Worm (Caenorhabditis elegans) whole organism, midembryonic: ENCODE results near the gene clc-31.

Experiments used
- T22C8.4 ChIP-seq: fragments of 200-800 bp; sonication (Bioruptor generic); IDR thresholded peaks from 2 replicates; pipeline ENCODE4 v1.3.6; 2022; ENCODE audit warnings: missing genetic modification characterization, missing compliant biosample characterization
- cog-1 ChIP-seq: sonication (generic microtip); optimal IDR thresholded peaks from 2 replicates; lab custom pipeline; 2016; ENCODE audit warnings: missing genetic modification characterization, missing compliant biosample characterization
- flt-1 ChIP-seq: fragments of 200-800 bp; sonication (Bioruptor generic); IDR thresholded peaks from 2 replicates; pipeline ENCODE4 v1.3.6; 2022; ENCODE audit warnings: missing genetic modification characterization, missing compliant biosample characterization
- klf-2 ChIP-seq: fragments of 200-800 bp; sonication (Bioruptor generic); conservative IDR thresholded peaks from 2 replicates; pipeline ENCODE4 v1.3.6; 2022; ENCODE audit warnings: missing genetic modification reagents, missing genetic modification characterization, missing compliant biosample characterization
- med-1 ChIP-seq: sonication (generic microtip); optimal IDR thresholded peaks from 2 replicates; lab custom pipeline; 2017; ENCODE audit warnings: missing genetic modification characterization, mild to moderate bottlenecking, missing compliant biosample characterization, antibody characterized with exemption, missing genetic modification reagents; ENCODE audit not compliant: insufficient read depth
- ref-1 ChIP-seq: fragments of 200-800 bp; sonication (Bioruptor generic); conservative IDR thresholded peaks from 2 replicates; pipeline ENCODE4 v1.3.6; 2022; ENCODE audit warnings: missing genetic modification reagents, missing genetic modification characterization, missing compliant biosample characterization
- tab-1 ChIP-seq: fragments of 200-800 bp; sonication (Bioruptor generic); IDR thresholded peaks from 2 replicates; pipeline ENCODE4 v1.3.6; 2022; ENCODE audit warnings: missing genetic modification characterization, missing compliant biosample characterization
- ztf-23 ChIP-seq: fragments of 200-800 bp; sonication (Bioruptor generic); IDR thresholded peaks from 2 replicates; pipeline ENCODE4 v1.3.6; 2022; ENCODE audit warnings: missing genetic modification reagents, missing genetic modification characterization, missing compliant biosample characterization
- ztf-29 ChIP-seq: fragments of 200-800 bp; sonication (Bioruptor generic); IDR thresholded peaks from 2 replicates; pipeline ENCODE4 v1.3.6; 2022; ENCODE audit warnings: missing genetic modification reagents, missing genetic modification characterization, missing compliant biosample characterization

The clc-31 gene

ce11 chrII:340224-340623 is at the start of gene clc-31:
TSS of gene clc-31 (plus strand) at chrII:340524.
- TF ChIP-seq ztf-29 (GFP tag; lab: Robert Waterston, UW) = no peak
- TF ChIP-seq cog-1 (tag; lab: Kevin White, UChicago) = no peak
- no peak for TF ChIP-seq ref-1
- TF ChIP-seq T22C8.4 (GFP tag; lab: Robert Waterston, UW) = no peak
- no peak for TF ChIP-seq tab-1 (GFP tag; lab: Robert Waterston, UW)
- TF ChIP-seq flt-1 (GFP tag; lab: Robert Waterston, UW) = no peak
- TF ChIP-seq med-1 (GFP tag; lab: Kevin White, UChicago) = no peak
- no peak for TF ChIP-seq klf-2 (GFP tag; lab: Robert Waterston, UW)
- TF ChIP-seq ztf-23 (GFP tag; lab: Robert Waterston, UW) = no peak

DNA sequence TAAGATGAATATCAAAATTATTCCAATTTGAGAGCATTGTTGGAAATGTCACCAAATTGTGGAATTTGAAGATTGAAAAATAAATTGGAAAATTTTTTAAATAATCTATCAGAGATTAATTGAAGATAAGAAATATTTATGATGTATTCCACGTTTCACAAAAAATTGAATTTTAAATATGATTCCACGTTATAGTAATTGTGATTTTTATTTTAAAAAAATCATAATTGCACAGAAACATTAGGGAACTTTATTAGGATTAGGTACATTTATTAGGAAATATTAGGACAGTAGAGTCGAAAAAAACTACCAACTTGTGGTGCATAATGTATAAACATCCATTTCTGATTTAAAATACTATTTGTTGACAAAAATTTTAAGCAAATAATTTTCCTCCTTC is 45.7 kb upstream of the clc-31 start, which contains the start of gene B0432.11:
Gene B0432.11 (minus strand): TSS at position 101 of the 400 bp plus-strand sequence.
- TF ChIP-seq flt-1 (GFP tag; lab: Robert Waterston, UW) = no peak
- no peak for TF ChIP-seq cog-1 (tag; lab: Kevin White, UChicago)
- TF ChIP-seq ztf-23 (GFP tag; lab: Robert Waterston, UW) = no peak
- TF ChIP-seq tab-1 (GFP tag; lab: Robert Waterston, UW) = no peak
- TF ChIP-seq T22C8.4 (GFP tag; lab: Robert Waterston, UW) = no peak
- TF ChIP-seq med-1 (GFP tag; lab: Kevin White, UChicago) = no peak
- TF ChIP-seq ztf-29 (GFP tag; lab: Robert Waterston, UW) = no peak
- TF ChIP-seq klf-2 (GFP tag; lab: Robert Waterston, UW) = no peak
- TF ChIP-seq ref-1 = no peak

DNA sequence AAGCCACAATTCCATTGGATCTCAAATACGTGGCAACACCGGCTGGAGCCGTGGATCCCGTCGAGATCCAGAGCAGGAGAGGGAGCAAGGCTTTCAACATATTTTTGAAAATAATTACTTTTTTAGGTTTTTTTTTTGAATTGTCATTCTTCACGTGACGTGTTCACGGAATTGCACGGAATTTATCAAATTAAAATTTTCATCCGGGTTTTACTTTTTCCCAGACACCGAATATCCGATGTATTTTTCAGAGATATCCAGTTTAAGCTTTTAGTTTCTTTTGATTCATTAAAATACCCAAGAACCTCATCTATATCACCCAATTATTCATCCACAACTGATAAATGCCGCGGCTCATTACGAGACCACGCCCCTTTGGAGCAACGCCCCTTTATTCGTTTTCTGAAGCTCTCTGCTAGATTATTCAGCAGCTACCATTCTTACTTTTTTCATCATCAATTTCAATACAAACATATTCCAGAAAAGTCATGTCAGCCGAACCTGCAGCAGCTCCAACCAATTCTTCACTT is 43.3 kb upstream of the clc-31 start, which contains the start of the genes clec-117 and B0432.1:
Gene clec-117 (minus strand): TSS at position 101 of the 530 bp plus-strand sequence.
Gene B0432.1 (plus strand): TSS at position 480 of the 530 bp plus-strand sequence.
- TF ChIP-seq T22C8.4 (GFP tag; lab: Robert Waterston, UW) (no peak), ztf-29 (GFP tag; lab: Robert Waterston, UW) (no peak), cog-1 (tag; lab: Kevin White, UChicago) (no peak), ztf-23 (GFP tag; lab: Robert Waterston, UW) (no peak), ref-1 (no peak), klf-2 (GFP tag; lab: Robert Waterston, UW) (no peak), flt-1 (GFP tag; lab: Robert Waterston, UW) (no peak), tab-1 (GFP tag; lab: Robert Waterston, UW) (no peak), med-1 (GFP tag; lab: Kevin White, UChicago) (no peak)

ce11 chrII:299684-300083 is 40.6 kb upstream of the clc-31 start, which contains the start of gene K01A2.6:
TSS of gene K01A2.6 (plus strand) at chrII:299984.
- TF ChIP-seq tab-1 (GFP tag; lab: Robert Waterston, UW) (no peak), med-1 (GFP tag; lab: Kevin White, UChicago) (no peak), klf-2 (GFP tag; lab: Robert Waterston, UW) (no peak), cog-1 (tag; lab: Kevin White, UChicago) (no peak), T22C8.4 (GFP tag; lab: Robert Waterston, UW) (no peak), flt-1 (GFP tag; lab: Robert Waterston, UW) (no peak), ztf-29 (GFP tag; lab: Robert Waterston, UW) (no peak), ref-1 (no peak), ztf-23 (GFP tag; lab: Robert Waterston, UW) (no peak)

- peak; percentile 22 for TF ChIP-seq cog-1 (tag; lab: Kevin White, UChicago)
- no peak for TF ChIP-seq T22C8.4 (GFP tag; lab: Robert Waterston, UW)
Measured at ce11 chrII:300977-301772, 39.1 kb upstream of the clc-31 start, which contains the start of gene K01A2.5. TSS of gene K01A2.5 (plus strand) at chrII:301273.

DNA sequence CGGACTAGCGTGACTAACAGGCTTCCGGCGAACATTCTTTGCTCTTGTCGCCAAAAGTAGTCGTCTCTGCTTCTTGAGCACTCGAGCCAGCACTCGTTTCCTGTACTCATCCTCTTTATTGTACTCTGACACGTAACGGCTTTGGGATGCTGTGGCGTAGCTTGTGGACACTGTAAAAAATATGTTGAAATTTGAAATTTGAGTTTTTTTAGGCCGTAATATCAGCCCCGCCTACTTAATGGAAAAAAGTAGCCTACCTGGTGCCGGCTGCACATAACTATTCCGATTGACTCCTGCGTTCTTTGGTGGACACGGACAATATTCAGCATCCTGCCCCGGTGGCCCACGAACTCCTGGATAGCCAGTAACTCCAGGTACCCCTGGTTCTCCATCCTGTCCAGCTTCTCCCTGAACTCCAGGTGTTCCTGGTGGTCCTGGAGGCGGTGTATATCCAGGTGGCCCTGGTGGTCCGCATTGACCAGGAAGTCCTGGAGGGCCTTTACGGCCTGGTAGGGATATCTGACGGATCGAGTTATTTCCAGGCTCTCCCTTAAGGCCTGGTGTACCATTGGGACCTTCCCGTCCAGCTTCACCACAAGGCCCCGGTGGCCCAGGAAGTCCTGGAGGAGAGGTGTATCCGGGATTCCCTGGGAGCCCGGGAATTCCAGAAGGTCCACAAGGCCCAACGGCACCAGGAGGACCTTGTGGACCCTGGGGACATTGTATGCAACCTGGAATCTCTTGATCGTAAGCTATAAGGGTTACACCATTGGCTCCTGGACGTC is 36.2 kb upstream of the clc-31 start:
- TF ChIP-seq med-1 (GFP tag; lab: Kevin White, UChicago) (no peak), T22C8.4 (GFP tag; lab: Robert Waterston, UW) (no peak), ztf-29 (GFP tag; lab: Robert Waterston, UW) (no peak)

ce11 chrII:305645-306044 is 34.7 kb upstream of the clc-31 start, which contains the start of gene col-69:
TSS of gene col-69 (minus strand) at chrII:305745.
- TF ChIP-seq T22C8.4 (GFP tag; lab: Robert Waterston, UW) (no peak), flt-1 (GFP tag; lab: Robert Waterston, UW) (no peak), klf-2 (GFP tag; lab: Robert Waterston, UW) (no peak), cog-1 (tag; lab: Kevin White, UChicago) (no peak), ref-1 (no peak), ztf-29 (GFP tag; lab: Robert Waterston, UW) (no peak), ztf-23 (GFP tag; lab: Robert Waterston, UW) (no peak), tab-1 (GFP tag; lab: Robert Waterston, UW) (no peak), med-1 (GFP tag; lab: Kevin White, UChicago) (no peak)

ce11 chrII:307154-307553 is 33.2 kb upstream of the clc-31 start, which contains the start of gene K01A2.4:
TSS of gene K01A2.4 (plus strand) at chrII:307454.
- TF ChIP-seq med-1 (GFP tag; lab: Kevin White, UChicago) (no peak), cog-1 (tag; lab: Kevin White, UChicago) (no peak), T22C8.4 (GFP tag; lab: Robert Waterston, UW) (no peak), ztf-29 (GFP tag; lab: Robert Waterston, UW) (no peak), ztf-23 (GFP tag; lab: Robert Waterston, UW) (no peak), ref-1 (no peak), klf-2 (GFP tag; lab: Robert Waterston, UW) (no peak), tab-1 (GFP tag; lab: Robert Waterston, UW) (no peak), flt-1 (GFP tag; lab: Robert Waterston, UW) (no peak)
